Fruit fly (Drosophila melanogaster): ENCODE results near the gene CG5011.

Gene CG5011

DNA sequence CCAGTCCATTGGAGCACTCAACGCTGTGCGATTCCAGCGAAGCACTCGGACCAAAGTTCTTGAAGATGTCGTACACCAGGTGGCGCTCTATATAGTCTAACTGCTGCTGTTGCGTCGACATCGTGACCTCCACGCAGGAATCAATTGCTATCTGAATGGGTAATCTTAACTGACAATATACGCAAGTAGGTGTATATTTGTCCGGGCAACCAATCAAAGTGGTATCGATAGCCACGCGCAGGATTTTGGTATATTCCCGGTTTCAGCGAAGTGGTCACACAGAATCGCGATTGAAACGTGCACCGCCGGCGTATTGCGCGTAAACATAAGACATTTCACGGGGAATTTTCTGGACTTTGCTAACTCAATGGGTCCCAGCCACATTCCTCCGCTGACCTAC, 16.7 kb upstream of the CG5011 start, which contains the start of the genes CG5126 and Tgt (continued):
- TF ChIP-seq CG7839 (tag; optimal IDR thresholded peaks at IDR 0.05): no peak
- TF ChIP-seq CG3995 (GFP tag; optimal IDR thresholded peaks at IDR 0.05): peak; percentile 89
- no peak for TF ChIP-seq mirr (GFP tag; optimal IDR thresholded peaks at IDR 0.05)
- no peak for TF ChIP-seq CG2889 (GFP tag; IDR thresholded peaks at IDR 0.05)
- TF ChIP-seq Neu2 (GFP tag; optimal IDR thresholded peaks at IDR 0.05; ENCODE audit: borderline replicate concordance): no peak
- TF ChIP-seq CG6689 (GFP tag; IDR thresholded peaks at IDR 0.05): no peak
- no peak for TF ChIP-seq dan (GFP tag; IDR thresholded peaks at IDR 0.05)
- no peak for TF ChIP-seq lmd (GFP tag; IDR thresholded peaks at IDR 0.05)
- TF ChIP-seq Usf (GFP tag; optimal IDR thresholded peaks at IDR 0.05): no peak
- no peak for TF ChIP-seq E2f1 (GFP tag; IDR thresholded peaks at IDR 0.05)
- peak; percentile 87; the same call in 2 of the 4 replicates for TF ChIP-seq chinmo (GFP tag; IDR thresholded peaks at IDR 0.05; ENCODE audit: partially characterized antibody)
- no peak for TF ChIP-seq CG5180 (GFP tag; optimal IDR thresholded peaks at IDR 0.05)
- TF ChIP-seq fd96Cb (tag; optimal IDR thresholded peaks at IDR 0.05): no peak
- no peak for TF ChIP-seq PHDP (tag; optimal IDR thresholded peaks at IDR 0.05)
- no peak for TF ChIP-seq Ptx1 (GFP tag; IDR thresholded peaks at IDR 0.05)
- TF ChIP-seq btn (GFP tag; optimal IDR thresholded peaks at IDR 0.05): no peak
- TF ChIP-seq gsb-n (tag; optimal IDR thresholded peaks at IDR 0.05): no peak
- no peak for TF ChIP-seq Spps (tag; optimal IDR thresholded peaks at IDR 0.05)
- TF ChIP-seq CG15696 (tag; optimal IDR thresholded peaks at IDR 0.05): no peak
- no peak for TF ChIP-seq sim (GFP tag; IDR thresholded peaks at IDR 0.05)
- no peak for TF ChIP-seq p53 (GFP tag; optimal IDR thresholded peaks at IDR 0.05)
- TF ChIP-seq CG12236 (GFP tag; optimal IDR thresholded peaks at IDR 0.05): no peak
- no peak for TF ChIP-seq dpn (GFP tag; optimal IDR thresholded peaks at IDR 0.05)
- no peak for TF ChIP-seq crp (GFP tag; optimal IDR thresholded peaks at IDR 0.05)
- no peak for TF ChIP-seq Kr (GFP tag; optimal IDR thresholded peaks at IDR 0.05)
- TF ChIP-seq MESR4 (GFP tag; optimal IDR thresholded peaks at IDR 0.05): peak; percentile 55
- no peak for TF ChIP-seq aop (GFP tag; IDR thresholded peaks at IDR 0.05)
- no peak for TF ChIP-seq HmgD (GFP tag; optimal IDR thresholded peaks at IDR 0.05)
- no peak for TF ChIP-seq MTF-1 (GFP tag; optimal IDR thresholded peaks at IDR 0.05; ENCODE audit: borderline replicate concordance)
- TF ChIP-seq CG4404 (GFP tag; IDR thresholded peaks at IDR 0.05): no peak
- no peak for TF ChIP-seq zfh2 (GFP tag; optimal IDR thresholded peaks at IDR 0.05)
- peak; percentile 54 for TF ChIP-seq CG10979 (tag; optimal IDR thresholded peaks at IDR 0.05)
- peak; percentile 24 for TF ChIP-seq Hey (tag; optimal IDR thresholded peaks at IDR 0.05)
- TF ChIP-seq run (tag; optimal IDR thresholded peaks at IDR 0.05): no peak
- TF ChIP-seq CG10565 (GFP tag; optimal IDR thresholded peaks at IDR 0.05): no peak
- TF ChIP-seq Atf3 (GFP tag; optimal IDR thresholded peaks at IDR 0.05): no peak
- no peak for TF ChIP-seq Gug (GFP tag; IDR thresholded peaks at IDR 0.05)
- no peak for TF ChIP-seq CG7357 (GFP tag; IDR thresholded peaks at IDR 0.05)
- no peak for TF ChIP-seq CG13624 (GFP tag; optimal IDR thresholded peaks at IDR 0.05)
- no peak for TF ChIP-seq NfI (GFP tag; optimal IDR thresholded peaks at IDR 0.05)
- no peak for TF ChIP-seq Hmr (GFP tag; optimal IDR thresholded peaks at IDR 0.05)
- no peak for TF ChIP-seq ssp (GFP tag; IDR thresholded peaks at IDR 0.05)
- no peak for TF ChIP-seq CG11247 (GFP tag; IDR thresholded peaks at IDR 0.05)
- TF ChIP-seq hkb (optimal IDR thresholded peaks at IDR 0.05): no peak
- TF ChIP-seq hkb (GFP tag; IDR thresholded peaks at IDR 0.05): no peak
- TF ChIP-seq Awh (GFP tag; IDR thresholded peaks at IDR 0.05): no peak
- no peak for TF ChIP-seq CG13123 (GFP tag; optimal IDR thresholded peaks at IDR 0.05)
- TF ChIP-seq CG1603 (tag; optimal IDR thresholded peaks at IDR 0.05): no peak
- no peak for TF ChIP-seq Elba2 (GFP tag; optimal IDR thresholded peaks at IDR 0.05)
- TF ChIP-seq lilli (GFP tag; optimal IDR thresholded peaks at IDR 0.05): no peak
- TF ChIP-seq Camta (GFP tag; optimal IDR thresholded peaks at IDR 0.05): no peak
- no peak for TF ChIP-seq stc (GFP tag; IDR thresholded peaks at IDR 0.05)
- no peak for TF ChIP-seq bcd (GFP tag; optimal IDR thresholded peaks at IDR 0.05)

Measured in whole organism, embryonic.